Fruit fly (Drosophila melanogaster) whole organism, embryonic: Measurements from ENCODE around the gene CG33791.
A peak's percentile ranks its signal among the peaks of the same experiment; 100 is the strongest.

ENCODE experiments used
- ATbp ChIP-seq: fragments of 200-800 bp; sonication (Bioruptor generic); optimal IDR thresholded peaks from 2 replicates; lab custom pipeline; 2017; ENCODE audit warnings: missing biosample characterization, mild to moderate bottlenecking, missing genetic modification characterization, missing genetic modification reagents
- CG12769 ChIP-seq: fragments of 200-800 bp; sonication (Bioruptor generic); optimal IDR thresholded peaks from 2 replicates; lab custom pipeline; 2019; ENCODE audit warnings: missing biosample characterization, mild to moderate bottlenecking, missing genetic modification characterization, moderate library complexity
- CG12942 ChIP-seq: fragments of 200-800 bp; sonication (Bioruptor generic); optimal IDR thresholded peaks from 3 replicates; lab custom pipeline; 2016; ENCODE audit warnings: missing biosample characterization, missing genetic modification characterization
- CG15269 ChIP-seq: fragments of 200-800 bp; sonication (Bioruptor generic); optimal IDR thresholded peaks from 2 replicates; lab custom pipeline; 2018; ENCODE audit warnings: missing biosample characterization, mild to moderate bottlenecking, missing genetic modification characterization, moderate library complexity
- CG1529 ChIP-seq: fragments of 200-800 bp; sonication (Bioruptor generic); optimal IDR thresholded peaks from 3 replicates; lab custom pipeline; 2018; ENCODE audit warnings: missing biosample characterization, missing genetic modification characterization
- CG15601 ChIP-seq: fragments of 200-800 bp; sonication (Bioruptor generic); optimal IDR thresholded peaks from 3 replicates; lab custom pipeline; 2019; ENCODE audit warnings: missing biosample characterization, mild to moderate bottlenecking, missing genetic modification characterization, moderate library complexity
- CG1602 ChIP-seq: fragments of 200-800 bp; sonication (Bioruptor generic); optimal IDR thresholded peaks from 3 replicates; lab custom pipeline; 2016; ENCODE audit warnings: missing biosample characterization, missing genetic modification characterization
- CG16815 ChIP-seq: fragments of 200-800 bp; sonication (Bioruptor generic); optimal IDR thresholded peaks from 3 replicates; lab custom pipeline; 2017; ENCODE audit warnings: missing biosample characterization, mild to moderate bottlenecking, missing genetic modification characterization
- CG17829 ChIP-seq: fragments of 200-800 bp; optimal IDR thresholded peaks from 2 replicates; lab custom pipeline; 2019; ENCODE audit warnings: missing biosample characterization, mild to moderate bottlenecking, missing genetic modification characterization, moderate library complexity
- CG18262 ChIP-seq: fragments of 200-800 bp; optimal IDR thresholded peaks from 3 replicates; lab custom pipeline; 2019; ENCODE audit warnings: missing biosample characterization, mild to moderate bottlenecking, missing genetic modification characterization, moderate library complexity
- CG2875 ChIP-seq: fragments of 200-800 bp; sonication (Bioruptor generic); optimal IDR thresholded peaks from 2 replicates; lab custom pipeline; 2017; ENCODE audit warnings: missing biosample characterization, mild to moderate bottlenecking, missing genetic modification characterization, missing genetic modification reagents
- CG3838 ChIP-seq: fragments of 200-800 bp; sonication (Bioruptor generic); optimal IDR thresholded peaks from 3 replicates; lab custom pipeline; 2016; ENCODE audit warnings: missing biosample characterization, missing genetic modification characterization
- CG4328 ChIP-seq: fragments of 200-800 bp; sonication (Bioruptor generic); optimal IDR thresholded peaks from 3 replicates; lab custom pipeline; 2017; ENCODE audit warnings: missing biosample characterization, missing genetic modification reagents, missing genetic modification characterization
- CG4707 ChIP-seq: fragments of 200-800 bp; sonication (Bioruptor generic); optimal IDR thresholded peaks from 2 replicates; lab custom pipeline; 2018; ENCODE audit warnings: missing biosample characterization, mild to moderate bottlenecking, missing genetic modification characterization, moderate library complexity
- CG8089 ChIP-seq: fragments of 200-800 bp; sonication (Bioruptor generic); optimal IDR thresholded peaks from 3 replicates; lab custom pipeline; 2016; ENCODE audit warnings: missing biosample characterization, missing genetic modification characterization
- CG8290 ChIP-seq, 3 experiments: fragments of 200-800 bp; sonication (Bioruptor generic); optimal IDR thresholded peaks; 2 replicates each; lab custom pipeline; 2016 to 2019; ENCODE audit warnings: missing biosample characterization in 3 of 3, missing genetic modification characterization in 3 of 3, mild to moderate bottlenecking in 2 of 3, moderate library complexity in 1 of 3
- CG9609 ChIP-seq: fragments of 200-800 bp; sonication (Bioruptor generic); optimal IDR thresholded peaks from 3 replicates; lab custom pipeline; 2016; ENCODE audit warnings: missing biosample characterization, missing genetic modification characterization
- CG9727 ChIP-seq: fragments of 200-800 bp; sonication (Bioruptor generic); optimal IDR thresholded peaks from 3 replicates; lab custom pipeline; 2017; ENCODE audit warnings: missing biosample characterization, mild to moderate bottlenecking, missing genetic modification characterization
- CG9797 ChIP-seq: fragments of 200-800 bp; sonication (Bioruptor generic); optimal IDR thresholded peaks from 3 replicates; lab custom pipeline; 2018; ENCODE audit warnings: missing biosample characterization, mild to moderate bottlenecking, missing genetic modification characterization
- Camta ChIP-seq: fragments of 200-800 bp; sonication (Bioruptor generic); optimal IDR thresholded peaks from 2 replicates; lab custom pipeline; 2016; ENCODE audit warnings: missing biosample characterization, missing genetic modification characterization
- E2f2 ChIP-seq: fragments of 200-800 bp; sonication (Bioruptor generic); IDR thresholded peaks from 2 replicates; pipeline ENCODE4 v1.3.6; 2022; ENCODE audit warnings: missing biosample characterization, missing genetic modification characterization
- Gug ChIP-seq: fragments of 200-800 bp; sonication (Bioruptor generic); IDR thresholded peaks from 4 replicates; pipeline ENCODE4 v1.3.6; 2022; ENCODE audit warnings: missing biosample characterization, missing genetic modification characterization
- Hr3 ChIP-seq: fragments of 200-800 bp; sonication (Bioruptor generic); optimal IDR thresholded peaks from 3 replicates; lab custom pipeline; 2016; ENCODE audit warnings: missing biosample characterization, missing genetic modification characterization
- Mes4 ChIP-seq: fragments of 200-800 bp; sonication (Bioruptor generic); optimal IDR thresholded peaks from 2 replicates; lab custom pipeline; 2016; ENCODE audit warnings: missing biosample characterization, missing genetic modification characterization
- NC2α ChIP-seq: fragments of 200-800 bp; sonication (Bioruptor generic); optimal IDR thresholded peaks from 2 replicates; lab custom pipeline; 2016; ENCODE audit warnings: missing biosample characterization, missing genetic modification characterization
- Neu2 ChIP-seq: fragments of 200-800 bp; sonication (Bioruptor generic); optimal IDR thresholded peaks from 3 replicates; lab custom pipeline; 2016; ENCODE audit warnings: missing biosample characterization, missing genetic modification characterization, borderline replicate concordance
- PHDP ChIP-seq: fragments of 200-800 bp; sonication (Bioruptor generic); optimal IDR thresholded peaks from 3 replicates; lab custom pipeline; 2018; ENCODE audit warnings: missing biosample characterization, mild to moderate bottlenecking, missing genetic modification characterization, moderate library complexity
- Trl ChIP-seq, 3 experiments: fragments of >200 bp in 2 of 3; fragments of 200-800 bp in 1 of 3; sonication (Bioruptor generic) in 1 of 3; optimal IDR thresholded peaks; 2 replicates in 1 of 3; 3 replicates in 2 of 3; lab custom pipeline; 2016 to 2017; ENCODE audit warnings: missing biosample characterization in 1 of 3, missing genetic modification characterization in 1 of 3
- ap ChIP-seq: fragments of 200-800 bp; sonication (Bioruptor generic); IDR thresholded peaks from 2 replicates; pipeline ENCODE4 v1.3.6; 2022; ENCODE audit warnings: missing biosample characterization, missing genetic modification characterization
- ato ChIP-seq: fragments of 200-800 bp; sonication (Bioruptor generic); IDR thresholded peaks from 2 replicates; pipeline ENCODE4 v1.3.6; 2022; ENCODE audit warnings: missing biosample characterization, missing genetic modification characterization; ENCODE audit not compliant: partially characterized antibody
- chm ChIP-seq: fragments of 200-800 bp; sonication (Bioruptor generic); IDR thresholded peaks from 2 replicates; pipeline ENCODE4 v1.3.6; 2022; ENCODE audit warnings: missing biosample characterization, missing genetic modification characterization
- da ChIP-seq: fragments of 200-800 bp; sonication (Bioruptor generic); optimal IDR thresholded peaks from 2 replicates; lab custom pipeline; 2016; ENCODE audit warnings: missing biosample characterization, missing genetic modification characterization
- disco-r ChIP-seq: fragments of 200-800 bp; sonication (Bioruptor generic); optimal IDR thresholded peaks from 2 replicates; lab custom pipeline; 2016; ENCODE audit warnings: missing biosample characterization, missing genetic modification characterization
- eve ChIP-seq, 2 experiments: fragments of >200 bp; optimal IDR thresholded peaks; 2 replicates each; lab custom pipeline; 2017; ENCODE audit warnings: missing biosample characterization in 2 of 2, missing genetic modification characterization in 2 of 2
- fd64A ChIP-seq: fragments of 200-800 bp; sonication (Bioruptor generic); optimal IDR thresholded peaks from 3 replicates; lab custom pipeline; 2018; ENCODE audit warnings: missing biosample characterization, mild to moderate bottlenecking, missing genetic modification characterization
- gcm ChIP-seq: fragments of 200-800 bp; sonication (Bioruptor generic); optimal IDR thresholded peaks from 2 replicates; lab custom pipeline; 2019; ENCODE audit warnings: missing biosample characterization, mild to moderate bottlenecking, missing genetic modification characterization, moderate library complexity
- gro ChIP-seq: fragments of 200-800 bp; sonication (Bioruptor generic); optimal IDR thresholded peaks from 2 replicates; lab custom pipeline; 2016; ENCODE audit warnings: missing biosample characterization, missing genetic modification characterization
- hkb ChIP-seq, 2 experiments: fragments of 200-800 bp in 1 of 2; fragments of >200 bp in 1 of 2; sonication (Bioruptor generic) in 1 of 2; IDR thresholded peaks in 1 of 2; optimal IDR thresholded peaks in 1 of 2; 2 replicates each; pipeline versions ENCODE4 v1.3.6 to Lab custom; 2017 to 2022; ENCODE audit warnings: missing biosample characterization in 1 of 2, missing genetic modification characterization in 1 of 2
- ken ChIP-seq: fragments of 200-800 bp; sonication (Bioruptor generic); IDR thresholded peaks from 3 replicates; pipeline ENCODE4 v1.3.6; 2022; ENCODE audit warnings: missing biosample characterization, missing genetic modification characterization
- knrl ChIP-seq: fragments of 200-800 bp; sonication (Bioruptor generic); IDR thresholded peaks from 3 replicates; pipeline ENCODE4 v1.3.6; 2022; ENCODE audit warnings: missing biosample characterization, missing genetic modification characterization; ENCODE audit not compliant: partially characterized antibody
- lbe ChIP-seq: fragments of 200-800 bp; sonication (Bioruptor generic); optimal IDR thresholded peaks from 2 replicates; lab custom pipeline; 2016; ENCODE audit warnings: missing biosample characterization, mild to moderate bottlenecking, missing genetic modification characterization
- nom ChIP-seq: fragments of 200-800 bp; sonication (Bioruptor generic); optimal IDR thresholded peaks from 2 replicates; lab custom pipeline; 2017; ENCODE audit warnings: missing biosample characterization, missing genetic modification characterization, mild to moderate bottlenecking, moderate library complexity, missing genetic modification reagents
- odd ChIP-seq: fragments of 200-800 bp; sonication (Bioruptor generic); optimal IDR thresholded peaks from 2 replicates; lab custom pipeline; 2017; ENCODE audit warnings: missing biosample characterization, mild to moderate bottlenecking, missing genetic modification characterization
- pan ChIP-seq, 4 experiments: fragments of >200 bp in 3 of 4; fragments of 200-800 bp in 1 of 4; sonication (Bioruptor generic) in 1 of 4; optimal IDR thresholded peaks in 3 of 4; IDR thresholded peaks in 1 of 4; 2 replicates each; pipeline versions ENCODE4 v1.3.6 to Lab custom; 2017 to 2022; ENCODE audit warnings: missing biosample characterization in 2 of 4, missing genetic modification characterization in 2 of 4, mixed read lengths in 1 of 4
- tna ChIP-seq: fragments of 200-800 bp; sonication (Bioruptor generic); IDR thresholded peaks from 2 replicates; pipeline ENCODE4 v1.3.6; 2022; ENCODE audit warnings: missing biosample characterization, missing genetic modification characterization; ENCODE audit not compliant: partially characterized antibody
- trem ChIP-seq: fragments of 200-800 bp; optimal IDR thresholded peaks from 3 replicates; lab custom pipeline; 2019; ENCODE audit warnings: missing biosample characterization, mild to moderate bottlenecking, missing genetic modification characterization, moderate library complexity
- tx ChIP-seq: fragments of 200-800 bp; sonication (Bioruptor generic); optimal IDR thresholded peaks from 2 replicates; lab custom pipeline; 2016; ENCODE audit warnings: missing biosample characterization, missing genetic modification characterization

The CG33791 gene

DNA sequence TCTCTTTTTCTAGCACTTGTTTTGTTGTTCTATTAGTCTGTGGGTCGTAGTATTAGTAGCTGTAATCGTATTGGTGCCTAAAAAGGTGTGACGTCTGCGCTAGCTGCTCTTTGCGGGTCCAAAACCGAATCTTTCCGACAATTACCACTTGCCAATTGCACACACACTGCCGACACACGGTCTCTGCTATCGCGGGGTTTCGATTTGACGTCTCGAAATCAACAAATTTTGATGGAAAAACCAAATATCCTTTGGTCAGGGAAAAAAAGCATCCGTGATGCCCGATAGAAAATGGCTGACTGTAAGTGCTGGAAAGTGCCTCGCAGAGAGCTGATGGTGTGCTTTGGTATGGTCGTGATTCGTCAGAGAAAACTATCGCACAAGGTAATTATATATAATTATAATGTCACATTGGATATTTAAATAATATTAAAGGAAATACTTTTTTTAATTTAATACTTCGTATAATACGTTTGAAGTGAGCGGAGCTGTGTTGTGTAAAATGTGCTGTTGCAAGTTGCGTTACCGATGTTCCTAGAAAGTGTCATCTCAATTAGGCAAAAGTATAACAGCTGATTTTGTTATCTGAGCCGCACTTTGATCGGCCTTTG is 44.5 kb upstream of the CG33791 start, which contains the start of the genes Pex10 and CG12099 (continued):
- peak; percentile 47 for TF ChIP-seq nom (GFP tag; lab: Kevin White, UChicago)
- peak; percentile 60 for TF ChIP-seq CG2875 (GFP tag; lab: Kevin White, UChicago)
- TF ChIP-seq CG4328 (GFP tag; lab: Kevin White, UChicago) = peak; percentile 76
- TF ChIP-seq CG16815 (GFP tag; lab: Kevin White, UChicago) = peak; percentile 84
- TF ChIP-seq E2f2 (GFP tag; lab: Robert Waterston, UW) = peak; percentile 71
- peak; percentile 92 for TF ChIP-seq trem (tag; lab: Kevin White, UChicago)
- TF ChIP-seq CG12769 = no peak
- TF ChIP-seq tna (GFP tag; lab: Robert Waterston, UW) = peak; percentile 79
- TF ChIP-seq ato = peak; percentile 48; the same call in 1 of the 2 replicates
- peak; percentile 53 for TF ChIP-seq gro (GFP tag; lab: Kevin White, UChicago)
- TF ChIP-seq CG17829 (tag; lab: Kevin White, UChicago) = peak; percentile 92
- no peak for TF ChIP-seq pan (optimal IDR thresholded peaks at IDR 0.05; lab: Kevin White, UChicago)
- TF ChIP-seq pan (GFP tag; optimal IDR thresholded peaks at IDR 0.05 in 1 of 2, IDR thresholded peaks at IDR 0.05 in 1 of 2) = peak in 1 of 2 experiments; percentile 89
- TF ChIP-seq Gug = peak; percentile 89
- TF ChIP-seq NC2α (GFP tag; lab: Kevin White, UChicago) = no peak
- no peak for TF ChIP-seq odd (GFP tag; lab: Kevin White, UChicago)
- peak; percentile 70 for TF ChIP-seq ATbp
- TF ChIP-seq fd64A (GFP tag; lab: Kevin White, UChicago) = peak; percentile 41
- peak; percentile 90 for TF ChIP-seq CG8290 (GFP tag; optimal IDR thresholded peaks at IDR 0.05; lab: Kevin White, UChicago)
- TF ChIP-seq CG8290 (tag; optimal IDR thresholded peaks at IDR 0.05; lab: Kevin White, UChicago) = peak in 1 of 2 experiments; percentile 74
- no peak for TF ChIP-seq Trl (optimal IDR thresholded peaks at IDR 0.05; lab: Kevin White, UChicago)
- peak; percentile 49 for TF ChIP-seq Trl (GFP tag; optimal IDR thresholded peaks at IDR 0.05; lab: Kevin White, UChicago)
- TF ChIP-seq disco-r (GFP tag; lab: Kevin White, UChicago) = peak; percentile 13
- TF ChIP-seq CG12942 (GFP tag; lab: Kevin White, UChicago) = peak; percentile 92
- peak; percentile 58 for TF ChIP-seq CG9797
- peak; percentile 82 for TF ChIP-seq lbe (GFP tag; lab: Kevin White, UChicago)
- TF ChIP-seq Camta = peak; percentile 48
- TF ChIP-seq CG4707 = peak; percentile 45
- TF ChIP-seq PHDP = peak; percentile 74
- no peak for TF ChIP-seq eve (GFP tag; optimal IDR thresholded peaks at IDR 0.05; lab: Kevin White, UChicago)
- peak; percentile 85 for TF ChIP-seq ap (GFP tag; lab: Robert Waterston, UW)
- TF ChIP-seq CG1602 = peak; percentile 90
- peak; percentile 85 for TF ChIP-seq chm (GFP tag; lab: Robert Waterston, UW)
- TF ChIP-seq CG9727 (GFP tag; lab: Kevin White, UChicago) = peak; percentile 91
- peak; percentile 92 for TF ChIP-seq Hr3 (GFP tag; lab: Kevin White, UChicago)
- TF ChIP-seq Mes4 (GFP tag; lab: Kevin White, UChicago) = peak; percentile 37
- peak; percentile 56 for TF ChIP-seq tx
- peak; percentile 58 for TF ChIP-seq CG9609 (GFP tag; lab: Kevin White, UChicago)
- TF ChIP-seq CG8089 (GFP tag; lab: Kevin White, UChicago) = no peak
- no peak for TF ChIP-seq da (GFP tag; lab: Kevin White, UChicago)
- TF ChIP-seq CG1529 = peak; percentile 51
- peak; percentile 78 for TF ChIP-seq gcm (GFP tag; lab: Kevin White, UChicago)
- peak; percentile 86 for TF ChIP-seq CG15269
- TF ChIP-seq Neu2 = no peak
- peak; percentile 93 for TF ChIP-seq ken (GFP tag; lab: Robert Waterston, UW)
- peak; percentile 59 for TF ChIP-seq CG3838 (GFP tag; lab: Kevin White, UChicago)
- peak; percentile 97 for TF ChIP-seq knrl (GFP tag; lab: Robert Waterston, UW)
- peak; percentile 84 for TF ChIP-seq CG15601 (tag; lab: Kevin White, UChicago)
- peak; percentile 68 for TF ChIP-seq hkb (optimal IDR thresholded peaks at IDR 0.05; lab: Kevin White, UChicago)
- TF ChIP-seq hkb (GFP tag; IDR thresholded peaks at IDR 0.05; lab: Robert Waterston, UW) = peak; percentile 87
- peak; percentile 85 for TF ChIP-seq CG18262 (tag; lab: Kevin White, UChicago)
